Fruit fly (Drosophila melanogaster): ENCODE measurements around the gene Hsc20.
A peak's percentile ranks its signal among the peaks of the same experiment; 100 is the strongest.

Hsc20 gene

dm6 chr3L:16190885-16191284 is 42.0 kb upstream of the Hsc20 start:
- TF ChIP-seq Hr83 (GFP tag; optimal IDR thresholded peaks at IDR 0.05; ENCODE audit: poor library complexity, severe bottlenecking): peak; percentile 22
- peak; percentile 30 for TF ChIP-seq sage (GFP tag; optimal IDR thresholded peaks at IDR 0.05)
- peak; percentile 45 for TF ChIP-seq OdsH (GFP tag; optimal IDR thresholded peaks at IDR 0.05)
- TF ChIP-seq Hnf4 (GFP tag; optimal IDR thresholded peaks at IDR 0.05): peak; percentile 61
- no peak for TF ChIP-seq Rel (GFP tag; optimal IDR thresholded peaks at IDR 0.05)
- TF ChIP-seq Rel (tag; optimal IDR thresholded peaks at IDR 0.05): peak; percentile 52
- peak; percentile 43 for TF ChIP-seq Vsx2 (GFP tag; optimal IDR thresholded peaks at IDR 0.05; ENCODE audit: partially characterized antibody)
- TF ChIP-seq HLH106 (tag; optimal IDR thresholded peaks at IDR 0.05): peak; percentile 18
- TF ChIP-seq CrebA (GFP tag; optimal IDR thresholded peaks at IDR 0.05; ENCODE audit: borderline replicate concordance): peak; percentile 73
- no peak for TF ChIP-seq lola (GFP tag; optimal IDR thresholded peaks at IDR 0.05)
- no peak for TF ChIP-seq Hr78 (GFP tag; optimal IDR thresholded peaks at IDR 0.05)
- TF ChIP-seq fru (GFP tag; optimal IDR thresholded peaks at IDR 0.05): peak; percentile 28
- peak; percentile 50 for TF ChIP-seq Sp1 (GFP tag; optimal IDR thresholded peaks at IDR 0.05)
- TF ChIP-seq Abd-B (GFP tag; optimal IDR thresholded peaks at IDR 0.05): no peak
- TF ChIP-seq foxo (GFP tag; optimal IDR thresholded peaks at IDR 0.05): peak in 1 of 2 experiments; percentile 37
- TF ChIP-seq rgr (GFP tag; optimal IDR thresholded peaks at IDR 0.05): peak; percentile 49
- TF ChIP-seq h (GFP tag; optimal IDR thresholded peaks at IDR 0.05): peak; percentile 54
- no peak for TF ChIP-seq Myc (optimal IDR thresholded peaks at IDR 0.05)
- no peak for TF ChIP-seq brk (GFP tag; optimal IDR thresholded peaks at IDR 0.05)
- peak; percentile 9 for TF ChIP-seq Jra (GFP tag; optimal IDR thresholded peaks at IDR 0.05)
- TF ChIP-seq ey (GFP tag; optimal IDR thresholded peaks at IDR 0.05): peak; percentile 9
- TF ChIP-seq psq (GFP tag; optimal IDR thresholded peaks at IDR 0.05): peak; percentile 0
- peak; percentile 49 for TF ChIP-seq br (GFP tag; optimal IDR thresholded peaks at IDR 0.05)

DNA sequence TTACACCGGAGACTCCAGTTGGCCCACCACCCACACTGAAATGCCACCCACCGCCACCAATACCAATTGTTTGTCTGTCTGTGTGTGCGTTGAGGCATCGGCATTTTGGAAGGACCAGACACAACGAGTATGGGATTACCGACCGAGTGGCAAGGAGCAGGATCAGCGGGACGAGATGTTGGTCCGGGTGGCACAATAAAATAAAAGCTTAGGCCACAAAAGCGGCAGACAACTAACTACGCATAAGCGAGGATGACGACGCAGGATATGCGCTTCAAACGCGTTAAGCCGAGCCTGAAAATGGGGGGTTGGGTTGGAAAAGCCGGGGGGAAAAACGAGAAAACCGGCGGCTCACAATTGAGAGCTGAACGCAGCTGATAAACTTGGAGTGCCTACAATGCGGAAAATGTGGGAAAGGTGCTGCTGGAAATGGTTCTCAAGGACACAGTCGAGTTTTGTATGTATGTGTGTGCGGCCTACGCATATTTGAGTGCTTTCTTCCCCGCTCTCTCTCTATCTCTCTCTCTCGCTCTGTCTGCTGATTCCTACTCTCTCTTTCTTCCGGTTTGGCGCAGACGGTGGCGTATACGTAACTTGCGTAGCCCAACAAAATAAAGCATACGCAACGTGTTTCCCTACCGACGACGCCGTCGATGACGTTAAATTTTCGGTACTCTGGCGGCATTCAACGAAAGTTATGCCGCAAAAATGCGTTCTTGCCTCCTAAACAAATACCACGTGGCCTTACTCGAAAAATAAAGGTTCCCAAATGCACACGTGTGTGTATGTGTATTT is 40.2 kb upstream of the Hsc20 start:
- no peak for TF ChIP-seq Sp1 (GFP tag; optimal IDR thresholded peaks at IDR 0.05)
- no peak for TF ChIP-seq pan (optimal IDR thresholded peaks at IDR 0.05)
- TF ChIP-seq HLH106 (tag; optimal IDR thresholded peaks at IDR 0.05): peak; percentile 5
- TF ChIP-seq Dfd (GFP tag; optimal IDR thresholded peaks at IDR 0.05): no peak

DNA sequence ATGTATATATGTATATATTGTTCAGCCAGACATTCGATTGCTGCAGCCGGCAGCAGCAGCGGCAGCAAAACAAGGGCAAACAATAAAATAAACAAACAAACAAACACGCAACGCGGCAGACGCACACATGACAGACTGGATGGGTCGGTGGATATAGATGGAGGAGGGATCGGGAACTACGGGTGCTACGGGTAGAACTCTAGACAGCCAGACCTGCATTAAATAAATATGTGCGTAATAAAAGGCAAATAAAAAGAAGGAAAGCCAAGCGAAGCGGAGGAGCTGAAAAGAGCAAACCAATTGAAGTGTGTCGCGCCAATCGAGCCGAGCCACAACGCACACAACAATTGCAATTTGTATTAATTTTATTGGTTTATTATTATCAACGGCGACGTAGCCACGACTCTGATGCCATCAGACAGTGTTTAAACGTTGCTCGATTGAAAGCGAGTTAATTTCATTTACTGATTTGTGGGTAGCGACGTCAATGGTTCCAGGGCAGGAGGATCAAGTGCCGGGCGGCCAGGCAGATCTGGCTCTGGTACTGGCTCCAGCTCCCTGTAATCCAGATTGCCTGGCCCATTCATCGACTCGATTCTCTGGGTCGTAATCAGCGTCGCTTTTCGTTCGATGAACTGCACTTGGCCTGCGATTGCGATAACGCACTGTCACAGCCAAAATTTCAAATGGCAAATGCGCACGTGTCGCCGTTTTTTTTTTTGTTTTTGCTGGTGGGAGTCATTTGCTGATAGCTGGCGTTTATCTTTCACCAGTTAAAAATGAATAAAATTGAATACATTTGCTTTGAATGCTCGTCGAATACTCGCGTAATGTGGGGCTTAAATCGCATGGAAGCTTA is 38.8 kb upstream of the Hsc20 start:
- no peak for TF ChIP-seq Hr78 (GFP tag; optimal IDR thresholded peaks at IDR 0.05)
- no peak for TF ChIP-seq sv (GFP tag; optimal IDR thresholded peaks at IDR 0.05)
- peak; percentile 84 for TF ChIP-seq h (GFP tag; optimal IDR thresholded peaks at IDR 0.05)
- TF ChIP-seq dl (GFP tag; optimal IDR thresholded peaks at IDR 0.05; ENCODE audit: insufficient read depth in 1 of 2, partially characterized antibody in 2 of 2): no peak
- TF ChIP-seq br (GFP tag; optimal IDR thresholded peaks at IDR 0.05): peak; percentile 68
- TF ChIP-seq psq (GFP tag; optimal IDR thresholded peaks at IDR 0.05): peak; percentile 79
- TF ChIP-seq brk (GFP tag; optimal IDR thresholded peaks at IDR 0.05): peak; percentile 4
- TF ChIP-seq dmrt93B (GFP tag; optimal IDR thresholded peaks at IDR 0.05): peak; percentile 48
- peak; percentile 62 for TF ChIP-seq CrebA (GFP tag; optimal IDR thresholded peaks at IDR 0.05; ENCODE audit: borderline replicate concordance)
- no peak for TF ChIP-seq pan (optimal IDR thresholded peaks at IDR 0.05)
- TF ChIP-seq jim (GFP tag; optimal IDR thresholded peaks at IDR 0.05): peak; percentile 45
- no peak for TF ChIP-seq lola (GFP tag; optimal IDR thresholded peaks at IDR 0.05)
- TF ChIP-seq foxo (GFP tag; optimal IDR thresholded peaks at IDR 0.05): peak in 1 of 2 experiments; percentile 58
- TF ChIP-seq Sp1 (GFP tag; optimal IDR thresholded peaks at IDR 0.05): peak; percentile 69
- TF ChIP-seq N (GFP tag; optimal IDR thresholded peaks at IDR 0.05): no peak
- no peak for TF ChIP-seq Abd-B (GFP tag; optimal IDR thresholded peaks at IDR 0.05)
- TF ChIP-seq HLH106 (tag; optimal IDR thresholded peaks at IDR 0.05): peak; percentile 42
- no peak for TF ChIP-seq Rel (GFP tag; optimal IDR thresholded peaks at IDR 0.05)
- peak; percentile 23 for TF ChIP-seq Rel (tag; optimal IDR thresholded peaks at IDR 0.05)
- TF ChIP-seq Myc (optimal IDR thresholded peaks at IDR 0.05): no peak
- peak; percentile 43 for TF ChIP-seq dsf (GFP tag; optimal IDR thresholded peaks at IDR 0.05; ENCODE audit: borderline replicate concordance)
- no peak for TF ChIP-seq Dfd (GFP tag; optimal IDR thresholded peaks at IDR 0.05)
- TF ChIP-seq tai (GFP tag; optimal IDR thresholded peaks at IDR 0.05): peak; percentile 76
- peak; percentile 42 for TF ChIP-seq ey (GFP tag; optimal IDR thresholded peaks at IDR 0.05)
- TF ChIP-seq Hnf4 (GFP tag; optimal IDR thresholded peaks at IDR 0.05): peak; percentile 56
- TF ChIP-seq woc (GFP tag; optimal IDR thresholded peaks at IDR 0.05): peak; percentile 60
- TF ChIP-seq Dif (GFP tag; optimal IDR thresholded peaks at IDR 0.05; ENCODE audit: partially characterized antibody): peak; percentile 20
- TF ChIP-seq sage (GFP tag; optimal IDR thresholded peaks at IDR 0.05): peak; percentile 33
- TF ChIP-seq usp (GFP tag; optimal IDR thresholded peaks at IDR 0.05): no peak
- TF ChIP-seq rgr (GFP tag; optimal IDR thresholded peaks at IDR 0.05): peak; percentile 81
- peak; percentile 45 for TF ChIP-seq Jra (GFP tag; optimal IDR thresholded peaks at IDR 0.05)
- peak; percentile 20 for TF ChIP-seq Mio (GFP tag; optimal IDR thresholded peaks at IDR 0.05)
- peak; percentile 81 for TF ChIP-seq OdsH (GFP tag; optimal IDR thresholded peaks at IDR 0.05)
- no peak for TF ChIP-seq Vsx2 (GFP tag; optimal IDR thresholded peaks at IDR 0.05; ENCODE audit: partially characterized antibody)
- no peak for TF ChIP-seq GATAd (GFP tag; optimal IDR thresholded peaks at IDR 0.05)
- TF ChIP-seq CG32264 (GFP tag; optimal IDR thresholded peaks at IDR 0.05): peak; percentile 42
- peak; percentile 88 for TF ChIP-seq Hr83 (GFP tag; optimal IDR thresholded peaks at IDR 0.05; ENCODE audit: poor library complexity, severe bottlenecking)
- TF ChIP-seq CG9705 (GFP tag; optimal IDR thresholded peaks at IDR 0.05): peak; percentile 53
